Worm (Caenorhabditis elegans): ENCODE measurements around the gene F08F8.10.

Gene F08F8.10

DNA sequence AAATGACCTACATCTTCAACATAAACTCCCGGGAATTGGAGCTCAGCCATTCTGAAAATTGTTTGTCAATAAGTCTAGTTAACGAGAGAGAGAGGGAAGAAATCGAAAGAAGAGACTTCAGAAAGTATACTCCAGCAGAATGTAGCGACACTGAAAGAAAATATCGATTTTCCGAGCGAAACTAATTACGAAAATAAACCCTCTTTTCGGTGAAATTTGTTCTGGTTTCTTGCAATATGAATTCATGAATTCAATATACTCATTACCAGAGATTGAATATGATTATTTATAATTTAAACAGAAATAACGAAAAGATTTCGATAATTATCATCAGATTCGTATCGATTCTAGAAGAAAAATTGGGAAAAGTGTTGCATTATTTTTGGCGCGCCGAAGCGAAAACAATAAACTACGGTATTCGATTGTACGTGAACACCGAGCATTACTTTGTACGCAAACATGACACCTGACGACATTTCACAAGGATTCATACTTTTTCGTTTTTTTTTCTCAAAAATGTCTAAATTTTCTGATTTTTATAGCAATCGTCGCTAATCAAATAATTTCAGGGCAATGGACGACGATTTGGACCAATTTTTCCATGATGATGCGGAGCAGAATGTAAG is 24.5 kb upstream of the F08F8.10 start, which contains the start of the genes hmg-4 and T20B12.3 (continued):
- TF ChIP-seq pag-3 (tag; optimal IDR thresholded peaks at IDR 0.05; ENCODE audit: borderline replicate concordance, insufficient read depth) (no peak), lin-35 (GFP tag; optimal IDR thresholded peaks at IDR 0.05) (peak; percentile 63 to 75), egl-13 (tag; optimal IDR thresholded peaks at IDR 0.05) (no peak), sox-4 (tag; optimal IDR thresholded peaks at IDR 0.05) (no peak)

DNA sequence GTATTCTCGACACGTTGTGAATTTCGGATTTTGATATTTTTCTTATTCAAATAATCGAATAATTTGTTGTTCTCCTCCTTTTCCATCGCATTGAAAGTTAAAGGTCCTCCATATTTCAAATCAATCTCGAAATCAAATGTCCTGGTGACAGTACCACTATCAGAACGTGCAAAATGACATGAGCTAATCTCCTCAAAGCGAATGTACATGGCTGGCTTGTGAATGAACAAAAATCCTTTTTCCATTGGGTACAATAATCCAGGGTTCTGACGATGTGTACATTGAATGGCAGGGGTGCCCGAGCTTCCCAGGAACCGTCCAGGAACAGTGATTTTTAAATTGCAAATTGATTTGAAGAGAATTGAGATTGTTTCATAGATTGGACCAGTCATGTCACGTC is 22.9 kb upstream of the F08F8.10 start:
- no peak for TF ChIP-seq zip-4 (GFP tag; optimal IDR thresholded peaks at IDR 0.05)
- TF ChIP-seq nhr-47 (tag; optimal IDR thresholded peaks at IDR 0.05), result no peak
- TF ChIP-seq ztf-11 (tag; optimal IDR thresholded peaks at IDR 0.05), result no peak
- no peak for TF ChIP-seq dsc-1 (tag; optimal IDR thresholded peaks at IDR 0.05)
- no peak for TF ChIP-seq nhr-19 (GFP tag; conservative IDR thresholded peaks at IDR 0.05)
- no peak for TF ChIP-seq fkh-10 (GFP tag; optimal IDR thresholded peaks at IDR 0.05)
- no peak for TF ChIP-seq nhr-20 (tag; optimal IDR thresholded peaks at IDR 0.05)
- no peak for TF ChIP-seq ceh-63 (GFP tag; optimal IDR thresholded peaks at IDR 0.05)
- TF ChIP-seq fos-1 (tag; optimal IDR thresholded peaks at IDR 0.05), result no peak
- TF ChIP-seq mep-1 (tag; optimal IDR thresholded peaks at IDR 0.05), result no peak
- TF ChIP-seq snu-23 (GFP tag; optimal IDR thresholded peaks at IDR 0.05), result no peak
- TF ChIP-seq rnt-1 (tag; optimal IDR thresholded peaks at IDR 0.05), result no peak
- TF ChIP-seq efl-1 (optimal IDR thresholded peaks at IDR 0.05), result no peak
- no peak for TF ChIP-seq efl-1 (GFP tag; optimal IDR thresholded peaks at IDR 0.05 in 1 of 2)
- no peak for TF ChIP-seq ceh-82 (tag; optimal IDR thresholded peaks at IDR 0.05)
- TF ChIP-seq unc-130 (tag; optimal IDR thresholded peaks at IDR 0.05), result no peak
- TF ChIP-seq ceh-8 (GFP tag; optimal IDR thresholded peaks at IDR 0.05), result no peak
- no peak for TF ChIP-seq hlh-17 (GFP tag; optimal IDR thresholded peaks at IDR 0.05; ENCODE audit: borderline replicate concordance)
- TF ChIP-seq fkh-8 (tag; optimal IDR thresholded peaks at IDR 0.05), result no peak
- TF ChIP-seq F16B12.6 (tag; optimal IDR thresholded peaks at IDR 0.05), result no peak
- TF ChIP-seq unc-62 (GFP tag; optimal IDR thresholded peaks at IDR 0.05), result no peak

DNA sequence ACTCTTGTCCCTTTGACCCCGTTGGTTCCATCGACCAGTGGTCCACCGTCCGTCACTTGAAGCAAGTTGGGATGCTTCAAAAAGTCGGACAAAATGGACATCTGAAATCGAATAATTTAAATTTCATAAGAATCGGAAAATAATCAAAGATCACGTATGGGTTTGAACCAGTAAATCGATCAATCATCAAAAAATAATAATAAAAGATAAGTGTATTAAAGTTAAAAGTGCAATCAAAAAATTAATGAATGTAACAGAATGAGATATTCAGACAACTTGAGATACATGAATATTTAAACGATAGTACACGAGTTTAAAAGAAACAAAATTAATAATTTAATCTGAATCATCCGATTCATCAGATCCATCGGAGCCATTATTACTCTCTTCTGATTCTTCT is 21.8 kb upstream of the F08F8.10 start, which contains the start of gene T20B12.7:
Gene T20B12.7 (minus strand): TSS at position 101 of the 400 bp plus-strand sequence.
- TF ChIP-seq ceh-8 (GFP tag; optimal IDR thresholded peaks at IDR 0.05), result no peak
- no peak for TF ChIP-seq unc-62 (GFP tag; optimal IDR thresholded peaks at IDR 0.05)
- no peak for TF ChIP-seq mef-2 (tag; optimal IDR thresholded peaks at IDR 0.05)
- TF ChIP-seq ztf-11 (tag; optimal IDR thresholded peaks at IDR 0.05), result no peak
- TF ChIP-seq hlh-17 (GFP tag; optimal IDR thresholded peaks at IDR 0.05; ENCODE audit: borderline replicate concordance), result no peak
- no peak for TF ChIP-seq ets-5 (GFP tag; IDR thresholded peaks at IDR 0.05)
- no peak for TF ChIP-seq unc-86 (tag; optimal IDR thresholded peaks at IDR 0.05)
- no peak for TF ChIP-seq unc-130 (tag; optimal IDR thresholded peaks at IDR 0.05)
- TF ChIP-seq F16B12.6 (tag; optimal IDR thresholded peaks at IDR 0.05), result no peak
- no peak for TF ChIP-seq zip-4 (GFP tag; optimal IDR thresholded peaks at IDR 0.05)
- no peak for TF ChIP-seq nhr-12 (tag; optimal IDR thresholded peaks at IDR 0.05)
- TF ChIP-seq nhr-84 (tag; optimal IDR thresholded peaks at IDR 0.05), result no peak
- no peak for TF ChIP-seq ces-1 (GFP tag; optimal IDR thresholded peaks at IDR 0.05)
- no peak for TF ChIP-seq nhr-90 (tag; optimal IDR thresholded peaks at IDR 0.05; ENCODE audit: poor library complexity)
- no peak for TF ChIP-seq dsc-1 (tag; optimal IDR thresholded peaks at IDR 0.05)

DNA sequence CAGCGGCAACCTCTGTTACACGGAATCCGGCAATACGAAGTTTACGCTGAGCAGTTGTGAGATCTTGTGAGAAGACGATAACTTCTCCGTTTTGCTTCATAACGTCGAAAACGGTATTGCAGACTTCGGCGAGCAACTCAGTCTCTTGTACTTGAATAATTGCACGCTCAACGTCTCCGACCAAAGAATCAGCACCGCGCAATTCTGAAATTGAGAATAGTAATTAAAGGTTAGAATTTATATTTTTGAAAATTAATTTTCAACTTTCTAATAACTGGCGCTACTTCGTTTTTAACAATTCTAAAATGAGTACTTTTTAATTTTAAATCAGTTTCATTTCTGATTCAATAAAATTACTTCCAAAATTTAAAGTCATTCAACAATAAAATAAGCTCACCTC is 21.3 kb upstream of the F08F8.10 start:
- TF ChIP-seq xbp-1 (tag; optimal IDR thresholded peaks at IDR 0.05), result no peak
- TF ChIP-seq lir-3 (tag; optimal IDR thresholded peaks at IDR 0.05; ENCODE audit: poor library complexity), result no peak
- TF ChIP-seq lin-35 (GFP tag; optimal IDR thresholded peaks at IDR 0.05), result no peak
